Worm (Caenorhabditis elegans) whole organism, midembryonic: ENCODE data around the gene F09E5.7.
A peak's percentile ranks its signal among the peaks of the same experiment; 100 is the strongest.
"Not testable (repeated sequence)": the region's sequence is repeated elsewhere in the genome, so short reads cannot be mapped to it uniquely, and the experiment has no call there.

ENCODE experiments used
- T22C8.4 ChIP-seq: fragments of 200-800 bp; sonication (Bioruptor generic); IDR thresholded peaks from 2 replicates; pipeline ENCODE4 v1.3.6; 2022; ENCODE audit warnings: missing genetic modification characterization, missing compliant biosample characterization
- flt-1 ChIP-seq: fragments of 200-800 bp; sonication (Bioruptor generic); IDR thresholded peaks from 2 replicates; pipeline ENCODE4 v1.3.6; 2022; ENCODE audit warnings: missing genetic modification characterization, missing compliant biosample characterization
- klf-2 ChIP-seq: fragments of 200-800 bp; sonication (Bioruptor generic); conservative IDR thresholded peaks from 2 replicates; pipeline ENCODE4 v1.3.6; 2022; ENCODE audit warnings: missing genetic modification reagents, missing genetic modification characterization, missing compliant biosample characterization
- med-1 ChIP-seq: sonication (generic microtip); optimal IDR thresholded peaks from 2 replicates; lab custom pipeline; 2017; ENCODE audit warnings: missing genetic modification characterization, mild to moderate bottlenecking, missing compliant biosample characterization, antibody characterized with exemption, missing genetic modification reagents; ENCODE audit not compliant: insufficient read depth
- ref-1 ChIP-seq: fragments of 200-800 bp; sonication (Bioruptor generic); conservative IDR thresholded peaks from 2 replicates; pipeline ENCODE4 v1.3.6; 2022; ENCODE audit warnings: missing genetic modification reagents, missing genetic modification characterization, missing compliant biosample characterization
- tab-1 ChIP-seq: fragments of 200-800 bp; sonication (Bioruptor generic); IDR thresholded peaks from 2 replicates; pipeline ENCODE4 v1.3.6; 2022; ENCODE audit warnings: missing genetic modification characterization, missing compliant biosample characterization
- ztf-23 ChIP-seq: fragments of 200-800 bp; sonication (Bioruptor generic); IDR thresholded peaks from 2 replicates; pipeline ENCODE4 v1.3.6; 2022; ENCODE audit warnings: missing genetic modification reagents, missing genetic modification characterization, missing compliant biosample characterization
- ztf-29 ChIP-seq: fragments of 200-800 bp; sonication (Bioruptor generic); IDR thresholded peaks from 2 replicates; pipeline ENCODE4 v1.3.6; 2022; ENCODE audit warnings: missing genetic modification reagents, missing genetic modification characterization, missing compliant biosample characterization

ce11 chrII:5350357-5350756, 1.5 kb upstream of the F09E5.7 start, which contains the start of gene F09E5.8:
- TF ChIP-seq flt-1 (GFP tag; lab: Robert Waterston, UW), result peak; percentile 81; the same call in 1 of the 2 replicates
- not testable (repeated sequence) for TF ChIP-seq med-1 (GFP tag; lab: Kevin White, UChicago); ztf-29 (GFP tag; lab: Robert Waterston, UW); T22C8.4 (GFP tag; lab: Robert Waterston, UW); ref-1 (GFP tag; lab: Robert Waterston, UW)
- TF ChIP-seq klf-2 (GFP tag; lab: Robert Waterston, UW), result 0 out of 2 replicates have a peak, but pooled peaks have one; percentile 55
- TF ChIP-seq ztf-23 (GFP tag; lab: Robert Waterston, UW), result peak; percentile 84
- TF ChIP-seq tab-1 (GFP tag; lab: Robert Waterston, UW), result 0 out of 2 replicates have a peak, but pooled peaks have one; percentile 45
